Fruit fly (Drosophila melanogaster): ENCODE measurements around the gene CG42467.

CG42467 gene

DNA sequence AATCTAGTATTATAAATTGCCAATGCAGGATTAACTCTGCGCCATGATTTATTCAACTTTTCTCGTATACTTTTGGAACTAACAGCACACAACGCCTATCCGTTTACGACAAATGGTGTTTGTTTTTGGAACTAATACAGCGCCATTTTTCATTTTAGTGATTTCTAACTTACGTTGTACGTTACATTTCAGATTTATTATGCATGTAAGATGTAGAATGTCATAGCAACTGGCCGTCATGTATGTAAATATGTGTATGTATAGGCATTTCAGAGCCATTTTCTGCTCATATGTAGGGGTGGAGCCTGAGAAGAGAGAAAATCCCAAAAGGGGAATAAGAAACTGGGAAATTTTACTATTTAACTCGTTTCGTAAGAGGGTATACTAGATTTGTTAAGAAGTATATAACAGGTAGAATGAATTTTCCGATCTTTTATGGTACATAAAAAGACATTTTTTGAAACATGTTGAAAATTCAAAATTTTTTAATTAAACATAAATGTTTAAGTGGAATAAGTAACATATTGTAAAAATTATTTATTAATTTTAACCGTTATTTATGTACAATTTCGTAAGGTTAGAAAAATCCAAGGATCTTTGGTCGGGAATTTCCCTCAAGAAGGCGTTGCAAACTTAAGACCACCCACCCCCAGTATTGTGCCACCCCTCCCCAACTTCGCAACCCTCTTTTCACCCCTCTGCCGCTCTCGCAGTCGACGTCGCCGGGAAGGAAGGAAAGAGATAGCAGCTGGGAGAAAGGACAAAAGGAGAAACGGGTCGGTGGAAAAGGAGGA lies 43.5 kb upstream of the CG42467 start (continued):
- TF ChIP-seq wdn (GFP tag; IDR thresholded peaks at IDR 0.05) = no peak
- peak; percentile 18 for TF ChIP-seq CG12236 (GFP tag; optimal IDR thresholded peaks at IDR 0.05)
- no peak for TF ChIP-seq cad (GFP tag; optimal IDR thresholded peaks at IDR 0.05)
- TF ChIP-seq unc-4 (GFP tag; IDR thresholded peaks at IDR 0.05; ENCODE audit: partially characterized antibody) = peak; percentile 43; the same call in 1 of the 2 replicates
- peak; percentile 38 for TF ChIP-seq wek (GFP tag; optimal IDR thresholded peaks at IDR 0.05)
- TF ChIP-seq CG13424 (tag; optimal IDR thresholded peaks at IDR 0.05) = peak; percentile 12
- TF ChIP-seq CG8388 (GFP tag; optimal IDR thresholded peaks at IDR 0.05) = peak; percentile 2
- peak in 1 of 2 experiments; percentile 75 for TF ChIP-seq insv (GFP tag; optimal IDR thresholded peaks at IDR 0.05)
- no peak for TF ChIP-seq CG12104 (GFP tag; optimal IDR thresholded peaks at IDR 0.05)
- TF ChIP-seq Dek (tag; optimal IDR thresholded peaks at IDR 0.05) = peak; percentile 31
- TF ChIP-seq gem (tag; optimal IDR thresholded peaks at IDR 0.05) = peak; percentile 39
- peak; percentile 65 for TF ChIP-seq pho (GFP tag; optimal IDR thresholded peaks at IDR 0.05)
- peak; percentile 74 for TF ChIP-seq CG5245 (GFP tag; optimal IDR thresholded peaks at IDR 0.05)
- TF ChIP-seq nerfin-1 (tag; optimal IDR thresholded peaks at IDR 0.05) = peak; percentile 100
- peak; percentile 35 for TF ChIP-seq CG12155 (GFP tag; optimal IDR thresholded peaks at IDR 0.05)
- peak; percentile 84 for TF ChIP-seq crol (GFP tag; IDR thresholded peaks at IDR 0.05)
- peak; percentile 10 for TF ChIP-seq disco-r (GFP tag; optimal IDR thresholded peaks at IDR 0.05)
- peak; percentile 70 for TF ChIP-seq Rfx (GFP tag; IDR thresholded peaks at IDR 0.05)
- peak; percentile 58 for TF ChIP-seq Antp (GFP tag; optimal IDR thresholded peaks at IDR 0.05)
- TF ChIP-seq lilli (GFP tag; optimal IDR thresholded peaks at IDR 0.05) = peak; percentile 32
- peak; percentile 77 for TF ChIP-seq Xbp1 (GFP tag; optimal IDR thresholded peaks at IDR 0.05)
- TF ChIP-seq pzg (GFP tag; optimal IDR thresholded peaks at IDR 0.05) = peak; percentile 31
- no peak for TF ChIP-seq Dll (GFP tag; IDR thresholded peaks at IDR 0.05; ENCODE audit: partially characterized antibody)
- no peak for TF ChIP-seq Hand (GFP tag; optimal IDR thresholded peaks at IDR 0.05)
- peak; percentile 40 for TF ChIP-seq CG12391 (tag; optimal IDR thresholded peaks at IDR 0.05)
- TF ChIP-seq Neu2 (GFP tag; optimal IDR thresholded peaks at IDR 0.05; ENCODE audit: borderline replicate concordance) = no peak
- TF ChIP-seq CG9817 (tag; optimal IDR thresholded peaks at IDR 0.05) = peak; percentile 51
- TF ChIP-seq caup (GFP tag; optimal IDR thresholded peaks at IDR 0.05; ENCODE audit: severe bottlenecking) = peak; percentile 27
- no peak for TF ChIP-seq fu2 (GFP tag; optimal IDR thresholded peaks at IDR 0.05)
- no peak for TF ChIP-seq sim (GFP tag; IDR thresholded peaks at IDR 0.05)
- no peak for TF ChIP-seq CG3407 (GFP tag; optimal IDR thresholded peaks at IDR 0.05)
- TF ChIP-seq chif (GFP tag; optimal IDR thresholded peaks at IDR 0.05) = peak in 1 of 2 experiments; percentile 64
- no peak for TF ChIP-seq Ada2b (GFP tag; IDR thresholded peaks at IDR 0.05)
- TF ChIP-seq CG18011 (GFP tag; optimal IDR thresholded peaks at IDR 0.05) = no peak
- peak; percentile 49 for TF ChIP-seq CG30403 (GFP tag; optimal IDR thresholded peaks at IDR 0.05)
- no peak for TF ChIP-seq Oaz (GFP tag; IDR thresholded peaks at IDR 0.05)
- TF ChIP-seq ttk (GFP tag; IDR thresholded peaks at IDR 0.05) = no peak
- peak; percentile 35 for TF ChIP-seq twi (tag; optimal IDR thresholded peaks at IDR 0.05)
- TF ChIP-seq dm (GFP tag; optimal IDR thresholded peaks at IDR 0.05) = peak; percentile 40
- TF ChIP-seq CG2678 (tag; optimal IDR thresholded peaks at IDR 0.05) = no peak
- no peak for TF ChIP-seq CkIIα-i1 (GFP tag; IDR thresholded peaks at IDR 0.05)
- TF ChIP-seq CG32767 (GFP tag; IDR thresholded peaks at IDR 0.05) = peak; percentile 80
- no peak for TF ChIP-seq zf30C (GFP tag; optimal IDR thresholded peaks at IDR 0.05)
- TF ChIP-seq Abd-B (GFP tag; optimal IDR thresholded peaks at IDR 0.05) = peak; percentile 53
- no peak for TF ChIP-seq btn (GFP tag; optimal IDR thresholded peaks at IDR 0.05)
- peak; percentile 44; the same call in 1 of the 2 replicates for TF ChIP-seq CG3847 (GFP tag; IDR thresholded peaks at IDR 0.05)
- no peak for TF ChIP-seq gcm (GFP tag; optimal IDR thresholded peaks at IDR 0.05)
- TF ChIP-seq shn (GFP tag; optimal IDR thresholded peaks at IDR 0.05) = no peak
- no peak for TF ChIP-seq CG1529 (GFP tag; optimal IDR thresholded peaks at IDR 0.05)

All from whole organism, embryonic.